Worm (Caenorhabditis elegans) whole organism, late embryonic: Measurements from ENCODE around the gene F54D12.2.

Source experiments
- C08G9.2 ChIP-seq: sonication (generic microtip); optimal IDR thresholded peaks from 2 replicates; lab custom pipeline; 2016; ENCODE audit warnings: mild to moderate bottlenecking, missing genetic modification characterization, moderate library complexity, missing compliant biosample characterization
- K09A11.1 ChIP-seq: sonication (generic microtip); optimal IDR thresholded peaks from 2 replicates; lab custom pipeline; 2017; ENCODE audit warnings: antibody characterized with exemption, mild to moderate bottlenecking, missing genetic modification characterization, missing compliant biosample characterization; ENCODE audit not compliant: insufficient read depth
- ama-1 ChIP-seq: fragments of 150-350 bp; optimal IDR thresholded peaks from 2 replicates; lab custom pipeline; 2014
- ceh-6 ChIP-seq: fragments of 200-800 bp; sonication (Bioruptor generic); optimal IDR thresholded peaks from 2 replicates; lab custom pipeline; 2018; ENCODE audit warnings: mild to moderate bottlenecking, missing genetic modification characterization, missing compliant biosample characterization
- ceh-9 ChIP-seq: sonication (generic microtip); optimal IDR thresholded peaks from 2 replicates; lab custom pipeline; 2016; ENCODE audit warnings: mild to moderate bottlenecking, missing genetic modification characterization, inconsistent platforms, missing compliant biosample characterization
- elt-2 ChIP-seq: sonication (generic microtip); optimal IDR thresholded peaks from 2 replicates; lab custom pipeline; 2016; ENCODE audit warnings: missing genetic modification reagents, missing genetic modification characterization, missing compliant biosample characterization
- ets-4 ChIP-seq: sonication (generic microtip); optimal IDR thresholded peaks from 2 replicates; lab custom pipeline; 2016; ENCODE audit warnings: missing genetic modification characterization, missing compliant biosample characterization
- fax-1 ChIP-seq: sonication (generic microtip); optimal IDR thresholded peaks from 2 replicates; lab custom pipeline; 2016; ENCODE audit warnings: missing genotype, missing genetic modification characterization, missing compliant biosample characterization
- hlh-6 ChIP-seq: sonication (generic microtip); optimal IDR thresholded peaks from 2 replicates; lab custom pipeline; 2016; ENCODE audit warnings: missing genotype, missing genetic modification characterization, missing compliant biosample characterization
- hlh-8 ChIP-seq: sonication (generic microtip); optimal IDR thresholded peaks from 2 replicates; lab custom pipeline; 2016; ENCODE audit warnings: missing genotype, missing genetic modification characterization, missing compliant biosample characterization
- lin-11 ChIP-seq: fragments of 200-800 bp; sonication (Bioruptor generic); optimal IDR thresholded peaks from 2 replicates; lab custom pipeline; 2018; ENCODE audit warnings: mild to moderate bottlenecking, missing genetic modification characterization, missing compliant biosample characterization
- nhr-11 ChIP-seq: fragments of 150-350 bp; optimal IDR thresholded peaks from 2 replicates; lab custom pipeline; 2014; ENCODE audit warnings: missing biosample characterization, missing genetic modification characterization
- odd-2 ChIP-seq: sonication (generic microtip); optimal IDR thresholded peaks from 2 replicates; lab custom pipeline; 2017; ENCODE audit warnings: antibody characterized with exemption, mild to moderate bottlenecking, missing genetic modification characterization, missing compliant biosample characterization
- unc-86 ChIP-seq: sonication (generic microtip); optimal IDR thresholded peaks from 2 replicates; lab custom pipeline; 2016; ENCODE audit warnings: missing genetic modification characterization, missing compliant biosample characterization

- TF ChIP-seq ets-4 (no peak), C08G9.2 (no peak), hlh-8 (no peak), elt-2 (tag; lab: Kevin White, UChicago) (no peak), odd-2 (tag; lab: Kevin White, UChicago) (no peak), ama-1 (lab: Kevin White, UChicago) (no peak), unc-86 (tag; lab: Kevin White, UChicago) (no peak), lin-11 (tag; lab: Kevin White, UChicago) (no peak), nhr-11 (no peak), fax-1 (no peak), K09A11.1 (no peak), ceh-9 (tag; lab: Kevin White, UChicago) (no peak), hlh-6 (tag; lab: Kevin White, UChicago) (no peak), ceh-6 (GFP tag; lab: Kevin White, UChicago) (no peak)
Measured at ce11 chrII:1360257-1360656, 38.2 kb upstream of the F54D12.2 start.
